Fruit fly (Drosophila melanogaster) whole organism, pupa: ENCODE results near the gene Teh4.

Experiments used
- CG34367 ChIP-seq: fragments of 200-800 bp; sonication (Bioruptor generic); optimal IDR thresholded peaks from 2 replicates; lab custom pipeline; 2018; ENCODE audit warnings: missing biosample characterization, mild to moderate bottlenecking, missing genetic modification characterization
- CG8159 ChIP-seq: fragments of 200-800 bp; sonication (Bioruptor generic); optimal IDR thresholded peaks from 3 replicates; lab custom pipeline; 2018; ENCODE audit warnings: missing biosample characterization, mild to moderate bottlenecking, missing genetic modification characterization, moderate library complexity
- CG8301 ChIP-seq: fragments of 200-800 bp; sonication (Bioruptor generic); optimal IDR thresholded peaks from 2 replicates; lab custom pipeline; 2018; ENCODE audit warnings: missing biosample characterization, mild to moderate bottlenecking, missing genetic modification characterization
- D1 ChIP-seq: fragments of 200-800 bp; sonication (Bioruptor generic); optimal IDR thresholded peaks from 2 replicates; lab custom pipeline; 2018; ENCODE audit warnings: missing biosample characterization, mild to moderate bottlenecking, missing genetic modification characterization, moderate library complexity
- EcR ChIP-seq: fragments of 200-800 bp; sonication (Bioruptor generic); optimal IDR thresholded peaks from 3 replicates; lab custom pipeline; 2019; ENCODE audit warnings: missing biosample characterization, missing genetic modification characterization, mild to moderate bottlenecking, moderate library complexity, missing genetic modification reagents
- Snoo ChIP-seq: fragments of 200-800 bp; sonication (Bioruptor generic); optimal IDR thresholded peaks from 3 replicates; lab custom pipeline; 2017; ENCODE audit warnings: missing biosample characterization, mild to moderate bottlenecking, missing genetic modification characterization, inconsistent platforms
- gl ChIP-seq: fragments of 200-800 bp; sonication (Bioruptor generic); optimal IDR thresholded peaks from 2 replicates; lab custom pipeline; 2018; ENCODE audit warnings: missing biosample characterization, mild to moderate bottlenecking, missing genetic modification characterization

DNA sequence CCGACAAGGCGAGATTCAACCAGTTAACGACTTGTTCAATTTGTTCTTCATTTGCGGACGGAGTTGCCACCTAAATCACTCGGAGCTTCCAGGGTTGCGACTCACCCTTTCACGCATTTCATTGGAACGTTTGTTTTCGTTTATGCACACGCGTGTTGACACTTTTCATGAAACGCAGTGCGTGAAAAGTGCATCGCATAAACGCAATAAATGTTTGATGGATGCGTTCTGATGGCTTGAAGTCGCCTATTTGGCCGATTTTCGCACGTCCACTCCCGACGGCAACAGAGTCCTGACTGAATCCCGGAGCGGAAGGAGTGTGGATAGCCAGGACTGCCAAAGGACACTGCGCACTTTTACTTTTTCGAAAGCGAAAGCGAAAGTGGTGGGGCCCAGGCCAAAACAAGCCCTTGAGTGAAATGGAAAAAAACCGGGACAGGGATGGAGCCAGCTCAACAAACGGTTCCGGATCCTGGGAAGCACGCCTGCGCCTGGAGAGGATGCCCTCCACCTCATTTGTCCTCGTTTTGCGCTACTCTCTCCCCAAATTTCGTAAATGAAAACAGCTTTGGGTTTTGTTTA lies at the start of gene Teh4:
- TF ChIP-seq CG8159 (tag; lab: Kevin White, UChicago) (peak; percentile 47), Snoo (no peak), gl (tag; lab: Kevin White, UChicago) (no peak), CG34367 (tag; lab: Kevin White, UChicago) (no peak), EcR (no peak), CG8301 (tag; lab: Kevin White, UChicago) (no peak), D1 (tag; lab: Kevin White, UChicago) (no peak)
